Worm (Caenorhabditis elegans) whole organism, L2 larva: ENCODE data around the gene taf-11.1.

ENCODE experiments used
- aly-2 ChIP-seq: fragments of 150-350 bp; optimal IDR thresholded peaks from 2 replicates; lab custom pipeline; 2014; ENCODE audit warnings: missing biosample characterization, missing genetic modification characterization
- blmp-1 ChIP-seq: sonication (generic microtip); optimal IDR thresholded peaks from 2 replicates; lab custom pipeline; 2017; ENCODE audit warnings: missing genetic modification characterization, mild to moderate bottlenecking, missing compliant biosample characterization, antibody characterized with exemption, moderate library complexity; ENCODE audit not compliant: insufficient read depth
- nhr-12 ChIP-seq: fragments of 150-350 bp; optimal IDR thresholded peaks from 2 replicates; lab custom pipeline; 2014; ENCODE audit warnings: missing biosample characterization, missing genetic modification characterization
- nhr-6 ChIP-seq: fragments of 150-350 bp; optimal IDR thresholded peaks from 2 replicates; lab custom pipeline; 2014; ENCODE audit warnings: missing biosample characterization, missing genetic modification characterization

- TF ChIP-seq blmp-1 (tag; lab: Kevin White, UChicago) (no peak), nhr-6 (tag; lab: Kevin White, UChicago) (no peak), nhr-12 (no peak), aly-2 (tag; lab: Kevin White, UChicago) (no peak)
Observed at ce11 chrX:4245124-4245523, 9.8 kb upstream of the taf-11.1 start.
